Worm (Caenorhabditis elegans) whole organism, young adult: ENCODE measurements around the gene unc-44.
A peak's percentile ranks its signal among the peaks of the same experiment; 100 is the strongest.

Experiments
- B0261.1 ChIP-seq: sonication (generic microtip); optimal IDR thresholded peaks from 2 replicates; lab custom pipeline; 2016; ENCODE audit warnings: mild to moderate bottlenecking, missing genetic modification characterization, moderate library complexity, missing compliant biosample characterization
- cebp-1 ChIP-seq, 2 experiments: fragments of 200-800 bp in 1 of 2; sonication (Bioruptor generic) in 1 of 2; sonication (generic microtip) in 1 of 2; IDR thresholded peaks in 1 of 2; optimal IDR thresholded peaks in 1 of 2; 2 replicates each; pipeline versions ENCODE4 v1.3.6 to Lab custom; 2017 to 2022; ENCODE audit warnings: missing compliant biosample characterization in 2 of 2, missing genetic modification characterization in 2 of 2, mild to moderate bottlenecking in 1 of 2, missing genetic modification reagents in 1 of 2, moderate library complexity in 1 of 2
- ceh-27 ChIP-seq: fragments of 200-800 bp; sonication (Bioruptor generic); optimal IDR thresholded peaks from 2 replicates; lab custom pipeline; 2018; ENCODE audit warnings: mild to moderate bottlenecking, missing genetic modification characterization, moderate library complexity, missing compliant biosample characterization
- hmg-1.2 ChIP-seq: fragments of 200-800 bp; sonication (Bioruptor generic); IDR thresholded peaks from 2 replicates; pipeline ENCODE4 v1.3.6; 2022; ENCODE audit warnings: missing genetic modification reagents, missing genetic modification characterization, missing compliant biosample characterization
- let-526 ChIP-seq: fragments of 200-800 bp; sonication (Bioruptor generic); IDR thresholded peaks from 2 replicates; pipeline ENCODE4 v1.3.6; 2022; ENCODE audit warnings: missing genetic modification reagents, missing genetic modification characterization, missing compliant biosample characterization
- lin-26 ChIP-seq: fragments of 200-800 bp; sonication (Bioruptor generic); IDR thresholded peaks from 2 replicates; pipeline ENCODE4 v1.3.6; 2022; ENCODE audit warnings: missing genetic modification reagents, missing genetic modification characterization, missing compliant biosample characterization
- madf-3 ChIP-seq: fragments of 200-800 bp; sonication (Bioruptor generic); IDR thresholded peaks from 2 replicates; pipeline ENCODE4 v1.3.6; 2022; ENCODE audit warnings: missing genetic modification reagents, missing genetic modification characterization, missing compliant biosample characterization
- mcd-1 ChIP-seq: fragments of 200-800 bp; sonication (Bioruptor generic); IDR thresholded peaks from 2 replicates; pipeline ENCODE4 v1.3.6; 2022; ENCODE audit warnings: missing genetic modification reagents, missing genetic modification characterization, missing compliant biosample characterization
- nhr-80 ChIP-seq: sonication (generic microtip); optimal IDR thresholded peaks from 2 replicates; lab custom pipeline; 2016; ENCODE audit warnings: missing genetic modification characterization, missing compliant biosample characterization
- ztf-22 ChIP-seq: fragments of 200-800 bp; sonication (Bioruptor generic); optimal IDR thresholded peaks from 2 replicates; lab custom pipeline; 2018; ENCODE audit warnings: mild to moderate bottlenecking, missing genetic modification characterization, moderate library complexity, missing compliant biosample characterization
- ztf-28 ChIP-seq: fragments of 200-800 bp; sonication (Bioruptor generic); IDR thresholded peaks from 2 replicates; pipeline ENCODE4 v1.3.6; 2022; ENCODE audit warnings: missing genetic modification reagents, missing genetic modification characterization, missing compliant biosample characterization

unc-44 gene

DNA sequence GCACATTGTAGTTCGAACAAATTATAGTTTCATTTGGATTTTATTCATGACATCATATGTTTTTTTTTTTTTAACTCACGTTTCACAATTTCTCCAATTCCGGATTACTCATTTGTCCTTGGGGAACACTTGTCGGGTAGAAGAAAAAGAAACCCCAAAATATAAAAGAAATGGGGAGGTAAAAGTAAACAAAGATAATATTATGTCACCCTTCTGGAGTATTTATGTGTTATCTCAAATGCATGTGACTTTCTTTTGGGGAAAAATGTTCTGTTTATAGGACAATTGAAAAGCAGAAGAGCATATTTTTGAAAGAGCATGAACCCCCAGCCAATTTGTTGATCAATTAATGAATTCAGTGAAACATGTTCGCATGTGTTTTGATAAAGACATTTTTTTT, 76.5 kb downstream of the unc-44 start:
- TF ChIP-seq ztf-22 (GFP tag; lab: Kevin White, UChicago): no peak
- peak; percentile 21 for TF ChIP-seq nhr-80 (tag; lab: Kevin White, UChicago)
- TF ChIP-seq B0261.1 (tag; lab: Kevin White, UChicago): no peak
- no peak for TF ChIP-seq mcd-1 (GFP tag; lab: Robert Waterston, UW)
- no peak for TF ChIP-seq madf-3 (GFP tag; lab: Robert Waterston, UW)
- TF ChIP-seq lin-26: no peak

DNA sequence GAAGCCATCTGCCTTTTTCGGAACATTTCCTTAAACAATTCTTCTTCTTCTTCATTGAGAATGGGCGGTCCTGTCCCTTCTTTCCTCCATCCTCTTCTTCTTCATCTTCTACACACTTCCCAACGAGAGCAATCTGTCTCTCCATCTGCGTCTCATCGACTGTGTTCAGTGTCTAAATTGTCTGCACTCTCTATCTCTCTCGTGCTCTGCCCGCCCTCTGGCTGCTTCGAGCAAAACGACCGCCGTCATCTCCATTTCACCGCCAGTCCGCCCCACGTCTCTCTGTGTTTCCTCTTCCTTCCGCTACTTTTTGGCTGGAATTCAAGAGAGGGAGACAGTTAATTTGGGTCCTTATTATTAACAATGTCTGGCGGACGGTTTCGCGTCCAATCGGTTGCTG, 78.1 kb downstream of the unc-44 start:
- TF ChIP-seq let-526 (GFP tag; lab: Robert Waterston, UW): no peak
- peak; percentile 19 for TF ChIP-seq ceh-27 (GFP tag; lab: Kevin White, UChicago)
- peak; percentile 87 for TF ChIP-seq hmg-1.2 (GFP tag; lab: Robert Waterston, UW)
- no peak for TF ChIP-seq ztf-28 (GFP tag; lab: Robert Waterston, UW)
- TF ChIP-seq cebp-1 (GFP tag; IDR thresholded peaks at IDR 0.05; lab: Robert Waterston, UW): no peak
- peak; percentile 18 for TF ChIP-seq cebp-1 (tag; optimal IDR thresholded peaks at IDR 0.05; lab: Kevin White, UChicago)
- peak; percentile 28 for TF ChIP-seq nhr-80 (tag; lab: Kevin White, UChicago)
